Worm (Caenorhabditis elegans) whole organism, midembryonic: ENCODE data around the gene unc-83.

Source experiments
- T22C8.4 ChIP-seq: fragments of 200-800 bp; sonication (Bioruptor generic); IDR thresholded peaks from 2 replicates; pipeline ENCODE4 v1.3.6; 2022; ENCODE audit warnings: missing genetic modification characterization, missing compliant biosample characterization
- cog-1 ChIP-seq: sonication (generic microtip); optimal IDR thresholded peaks from 2 replicates; lab custom pipeline; 2016; ENCODE audit warnings: missing genetic modification characterization, missing compliant biosample characterization
- flt-1 ChIP-seq: fragments of 200-800 bp; sonication (Bioruptor generic); IDR thresholded peaks from 2 replicates; pipeline ENCODE4 v1.3.6; 2022; ENCODE audit warnings: missing genetic modification characterization, missing compliant biosample characterization
- klf-2 ChIP-seq: fragments of 200-800 bp; sonication (Bioruptor generic); conservative IDR thresholded peaks from 2 replicates; pipeline ENCODE4 v1.3.6; 2022; ENCODE audit warnings: missing genetic modification reagents, missing genetic modification characterization, missing compliant biosample characterization
- med-1 ChIP-seq: sonication (generic microtip); optimal IDR thresholded peaks from 2 replicates; lab custom pipeline; 2017; ENCODE audit warnings: missing genetic modification characterization, mild to moderate bottlenecking, missing compliant biosample characterization, antibody characterized with exemption, missing genetic modification reagents; ENCODE audit not compliant: insufficient read depth
- ref-1 ChIP-seq: fragments of 200-800 bp; sonication (Bioruptor generic); conservative IDR thresholded peaks from 2 replicates; pipeline ENCODE4 v1.3.6; 2022; ENCODE audit warnings: missing genetic modification reagents, missing genetic modification characterization, missing compliant biosample characterization
- tab-1 ChIP-seq: fragments of 200-800 bp; sonication (Bioruptor generic); IDR thresholded peaks from 2 replicates; pipeline ENCODE4 v1.3.6; 2022; ENCODE audit warnings: missing genetic modification characterization, missing compliant biosample characterization
- ztf-23 ChIP-seq: fragments of 200-800 bp; sonication (Bioruptor generic); IDR thresholded peaks from 2 replicates; pipeline ENCODE4 v1.3.6; 2022; ENCODE audit warnings: missing genetic modification reagents, missing genetic modification characterization, missing compliant biosample characterization
- ztf-29 ChIP-seq: fragments of 200-800 bp; sonication (Bioruptor generic); IDR thresholded peaks from 2 replicates; pipeline ENCODE4 v1.3.6; 2022; ENCODE audit warnings: missing genetic modification reagents, missing genetic modification characterization, missing compliant biosample characterization

unc-83 gene

DNA sequence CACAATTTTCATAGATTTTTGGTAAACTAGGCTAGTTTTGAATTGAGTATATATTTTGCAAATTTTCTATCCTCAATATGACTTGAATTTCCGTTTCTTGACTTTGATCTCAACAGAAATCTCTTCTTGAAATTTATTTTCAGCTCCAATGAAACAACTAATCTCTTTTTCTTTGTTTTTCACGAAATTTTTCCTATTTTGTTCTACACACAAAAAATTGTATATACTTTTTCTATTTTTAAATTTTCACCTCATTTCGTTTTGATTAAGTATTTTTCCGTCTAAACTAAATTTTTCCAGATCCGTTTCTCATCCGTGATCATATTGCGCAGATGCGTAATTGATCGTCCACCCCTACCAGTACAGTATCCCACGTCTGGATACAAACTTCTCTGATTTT is at the start of gene unc-83:
Gene unc-83 (plus strand): TSS at position 301 of the 400 bp plus-strand sequence.
- TF ChIP-seq T22C8.4 (GFP tag; lab: Robert Waterston, UW) (no peak), flt-1 (GFP tag; lab: Robert Waterston, UW) (no peak), ref-1 (GFP tag; lab: Robert Waterston, UW) (no peak), klf-2 (GFP tag; lab: Robert Waterston, UW) (no peak), cog-1 (tag; lab: Kevin White, UChicago) (no peak), med-1 (no peak), tab-1 (GFP tag; lab: Robert Waterston, UW) (no peak), ztf-29 (no peak)

DNA sequence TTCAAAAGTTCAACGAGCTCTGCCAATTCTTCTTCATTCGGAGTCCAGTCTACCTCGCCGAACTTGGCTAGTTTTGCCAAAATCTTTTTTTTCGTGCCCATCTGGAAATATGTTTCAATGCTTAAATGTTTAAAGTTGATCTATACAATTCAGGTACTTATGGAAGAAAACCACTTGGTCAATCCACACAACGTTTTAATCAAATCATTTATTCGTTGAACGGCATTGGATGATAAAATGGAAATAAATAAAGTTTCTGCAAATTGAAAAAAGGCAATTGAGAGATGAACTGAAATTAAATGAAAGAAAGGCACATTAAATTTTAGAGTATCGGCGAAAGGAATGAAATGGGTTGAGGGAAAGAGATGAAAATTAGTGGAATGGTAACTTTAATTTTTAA is 40.8 kb upstream of the unc-83 start, which contains the start of gene urb-1:
Gene urb-1 (minus strand): TSS at position 101 of the 400 bp plus-strand sequence.
- TF ChIP-seq tab-1 (GFP tag; lab: Robert Waterston, UW), result no peak
- TF ChIP-seq ztf-29, result no peak
- TF ChIP-seq cog-1 (tag; lab: Kevin White, UChicago), result no peak

DNA sequence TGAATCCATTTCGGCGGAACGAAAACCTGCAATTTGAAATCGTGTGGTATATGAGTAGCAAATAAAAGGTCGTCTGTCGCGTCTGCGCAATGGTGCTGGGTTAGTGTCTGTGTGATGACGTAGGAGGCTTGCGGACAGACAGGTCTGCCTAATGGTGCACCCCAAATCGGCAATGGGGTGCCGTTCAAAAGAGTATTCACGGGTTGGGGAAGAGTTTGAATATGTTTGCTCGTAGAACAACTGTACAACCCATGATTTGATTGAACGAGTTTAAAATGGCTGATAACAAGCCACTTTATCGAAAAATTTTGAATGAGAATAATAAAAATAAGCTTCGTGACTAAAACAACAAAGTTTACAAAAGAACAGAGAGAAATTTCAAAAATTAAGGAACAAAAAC is 38.9 kb upstream of the unc-83 start, which contains the start of gene T05H4.11:
Gene T05H4.11 (minus strand): TSS at position 335 of the 400 bp plus-strand sequence.
- TF ChIP-seq ztf-23 (GFP tag; lab: Robert Waterston, UW) (no peak), cog-1 (tag; lab: Kevin White, UChicago) (no peak), flt-1 (GFP tag; lab: Robert Waterston, UW) (0 out of 2 replicates have a peak, but pooled peaks have one; percentile 31)

DNA sequence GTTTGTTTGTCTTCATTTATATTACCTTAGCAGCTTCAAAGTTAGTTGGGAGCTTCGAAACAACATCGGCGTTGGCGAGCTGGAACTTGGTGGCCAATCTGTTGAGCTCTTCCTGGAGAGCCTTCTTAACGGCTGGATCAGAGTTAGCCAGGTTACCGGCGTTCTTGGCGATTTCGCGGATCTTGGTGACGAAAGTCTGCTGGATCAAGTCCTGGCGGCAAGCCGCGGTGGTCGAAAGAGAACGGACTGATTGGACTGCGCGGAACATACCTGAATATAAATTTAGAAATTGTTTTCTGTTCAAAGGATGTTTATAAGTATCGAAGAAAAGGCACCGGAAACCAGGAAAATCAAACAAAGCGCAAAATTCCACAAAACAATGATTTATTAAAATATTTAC is 38.0 kb upstream of the unc-83 start, which contains the start of gene atp-4:
Gene atp-4 (minus strand): TSS at position 270 of the 400 bp plus-strand sequence.
- no peak for TF ChIP-seq ztf-23 (GFP tag; lab: Robert Waterston, UW)
- TF ChIP-seq ztf-29, result no peak
- no peak for TF ChIP-seq cog-1 (tag; lab: Kevin White, UChicago)
- TF ChIP-seq med-1, result no peak
- TF ChIP-seq T22C8.4 (GFP tag; lab: Robert Waterston, UW), result no peak
- no peak for TF ChIP-seq flt-1 (GFP tag; lab: Robert Waterston, UW)
- TF ChIP-seq klf-2 (GFP tag; lab: Robert Waterston, UW), result no peak
- TF ChIP-seq tab-1 (GFP tag; lab: Robert Waterston, UW), result no peak
- no peak for TF ChIP-seq ref-1 (GFP tag; lab: Robert Waterston, UW)

DNA sequence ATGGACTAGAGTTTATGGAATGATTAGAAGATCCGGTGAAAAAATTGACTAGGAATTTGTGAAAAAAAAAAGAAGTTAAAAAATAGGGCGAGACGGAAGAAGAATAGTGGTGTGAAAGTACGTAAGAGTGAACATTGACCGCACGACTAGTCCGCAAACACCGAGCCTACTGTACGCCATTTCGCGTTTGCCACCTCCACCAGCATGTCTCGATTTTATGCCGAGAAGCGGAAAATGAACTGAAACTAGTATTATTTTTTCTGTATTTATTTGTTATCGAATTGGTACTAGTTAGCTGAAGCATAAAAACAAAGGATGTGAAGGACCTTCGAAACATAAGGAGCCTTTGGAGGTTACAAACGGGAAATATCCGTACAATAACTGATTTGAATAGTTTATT is 37.4 kb upstream of the unc-83 start:
- TF ChIP-seq flt-1 (GFP tag; lab: Robert Waterston, UW) (no peak), ref-1 (GFP tag; lab: Robert Waterston, UW) (no peak), med-1 (no peak), cog-1 (tag; lab: Kevin White, UChicago) (no peak), ztf-29 (no peak), T22C8.4 (GFP tag; lab: Robert Waterston, UW) (no peak), tab-1 (GFP tag; lab: Robert Waterston, UW) (no peak), klf-2 (GFP tag; lab: Robert Waterston, UW) (no peak)

DNA sequence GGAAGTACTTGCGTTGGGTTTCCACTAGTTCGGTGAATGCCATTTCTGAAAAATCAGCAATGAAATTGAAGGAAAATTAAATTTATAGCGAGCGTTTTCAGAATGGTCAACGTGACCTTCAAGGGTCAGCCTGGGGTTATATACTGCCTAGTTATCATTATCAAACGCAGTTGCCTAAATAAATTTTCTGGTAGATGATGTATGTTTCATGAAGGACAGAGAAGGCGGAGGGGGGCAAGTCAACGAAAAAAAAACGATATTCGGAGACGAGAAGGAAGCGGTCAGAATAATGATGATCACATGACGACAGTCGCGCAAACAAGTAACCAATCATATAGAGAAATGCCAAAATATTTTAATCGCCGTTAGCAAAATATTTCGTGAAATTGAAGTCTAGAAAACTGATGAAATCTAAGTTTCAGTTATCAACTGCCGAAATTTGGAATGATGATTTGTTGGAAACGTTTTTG is 35.0 kb upstream of the unc-83 start, which contains the start of gene alh-4:
Gene alh-4 (minus strand): TSS at position 51 of the 470 bp plus-strand sequence.
- no peak for TF ChIP-seq tab-1 (GFP tag; lab: Robert Waterston, UW)
- no peak for TF ChIP-seq flt-1 (GFP tag; lab: Robert Waterston, UW)
- TF ChIP-seq klf-2 (GFP tag; lab: Robert Waterston, UW), result no peak
- no peak for TF ChIP-seq ref-1 (GFP tag; lab: Robert Waterston, UW)
- TF ChIP-seq med-1, result no peak
- no peak for TF ChIP-seq T22C8.4 (GFP tag; lab: Robert Waterston, UW)
- TF ChIP-seq ztf-29, result no peak
- no peak for TF ChIP-seq ztf-23 (GFP tag; lab: Robert Waterston, UW)
- TF ChIP-seq cog-1 (tag; lab: Kevin White, UChicago), result no peak

DNA sequence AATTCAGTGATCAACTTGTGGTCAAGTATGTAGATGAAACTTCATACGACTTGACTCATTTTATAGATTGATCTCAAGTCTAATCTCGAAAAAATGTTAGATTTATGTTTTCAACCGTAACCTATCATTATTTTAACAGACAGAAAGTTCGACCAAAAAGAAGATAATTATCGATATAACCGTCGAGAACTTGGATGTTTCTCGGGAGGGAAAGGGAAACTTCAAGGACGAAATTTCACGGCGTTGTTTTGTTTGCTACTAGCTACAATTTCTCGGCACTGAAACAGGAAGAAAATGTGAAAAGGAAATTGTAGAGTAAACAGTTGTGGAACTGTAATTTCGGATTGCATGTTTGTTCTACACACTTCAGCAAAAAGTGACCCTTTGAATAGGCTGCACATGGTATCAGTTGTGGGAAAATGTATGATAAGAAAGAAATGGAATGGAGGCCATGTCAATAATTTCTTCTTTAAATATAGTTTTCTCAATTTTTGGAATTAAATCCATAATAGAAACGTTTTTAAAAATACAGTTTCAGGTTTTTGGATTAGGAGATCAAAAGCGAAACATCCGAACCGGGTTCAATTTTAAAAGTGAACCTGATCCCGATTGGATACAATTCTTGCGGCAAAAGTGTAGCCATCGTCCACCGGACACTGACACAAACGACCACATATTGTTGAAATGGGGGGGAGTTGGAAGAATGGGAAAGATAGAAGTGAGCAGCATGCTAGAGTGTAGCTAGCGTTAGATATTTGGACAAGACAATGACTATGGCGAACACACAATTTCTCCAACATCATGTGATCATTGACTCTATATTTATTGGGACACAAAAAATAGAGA is 34.1 kb upstream of the unc-83 start:
- no peak for TF ChIP-seq med-1
- no peak for TF ChIP-seq T22C8.4 (GFP tag; lab: Robert Waterston, UW)
- TF ChIP-seq ref-1 (GFP tag; lab: Robert Waterston, UW), result no peak

DNA sequence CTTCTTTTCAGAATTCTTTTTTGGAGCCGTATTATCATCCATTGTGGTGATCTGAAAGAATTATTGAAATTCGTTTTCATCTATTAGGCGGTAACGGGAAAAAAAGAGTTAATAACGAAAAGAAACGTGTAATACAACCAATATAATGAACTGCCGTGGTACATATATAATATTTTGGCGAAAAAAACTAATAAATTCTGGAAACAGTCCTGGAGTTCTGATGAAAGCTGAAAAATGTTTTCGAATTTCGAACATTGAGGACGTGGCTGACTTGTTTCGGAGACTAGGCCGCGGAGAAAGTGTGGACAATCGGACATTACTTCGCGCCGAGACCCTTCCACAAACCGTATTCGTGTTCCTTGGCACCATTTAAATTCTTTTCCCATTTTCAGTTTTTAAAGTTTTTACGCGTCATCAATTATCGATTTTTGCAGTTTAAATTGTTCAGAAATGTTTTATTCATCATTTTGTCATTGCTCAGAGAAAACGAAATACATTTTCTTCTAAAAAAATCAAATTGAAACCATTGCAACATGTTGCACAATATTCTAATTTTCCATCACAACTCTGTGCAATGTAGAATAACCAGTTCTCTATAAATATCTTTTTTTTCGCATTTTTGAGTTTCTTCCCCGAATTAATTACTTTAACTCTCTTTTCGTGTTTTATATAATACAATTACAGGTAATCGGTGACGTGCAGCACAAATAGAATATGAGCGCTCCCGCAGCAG is 31.3 kb upstream of the unc-83 start, which contains the start of the genes gad-1 and erfa-1:
Gene gad-1 (minus strand): TSS at position 51 of the 733 bp plus-strand sequence.
Gene erfa-1 (plus strand): TSS at position 683 of the 733 bp plus-strand sequence.
- TF ChIP-seq ztf-29 (no peak), ref-1 (GFP tag; lab: Robert Waterston, UW) (no peak), T22C8.4 (GFP tag; lab: Robert Waterston, UW) (peak; percentile 6; the same call in 1 of the 2 replicates), tab-1 (GFP tag; lab: Robert Waterston, UW) (no peak), flt-1 (GFP tag; lab: Robert Waterston, UW) (no peak), ztf-23 (GFP tag; lab: Robert Waterston, UW) (no peak), med-1 (no peak)

DNA sequence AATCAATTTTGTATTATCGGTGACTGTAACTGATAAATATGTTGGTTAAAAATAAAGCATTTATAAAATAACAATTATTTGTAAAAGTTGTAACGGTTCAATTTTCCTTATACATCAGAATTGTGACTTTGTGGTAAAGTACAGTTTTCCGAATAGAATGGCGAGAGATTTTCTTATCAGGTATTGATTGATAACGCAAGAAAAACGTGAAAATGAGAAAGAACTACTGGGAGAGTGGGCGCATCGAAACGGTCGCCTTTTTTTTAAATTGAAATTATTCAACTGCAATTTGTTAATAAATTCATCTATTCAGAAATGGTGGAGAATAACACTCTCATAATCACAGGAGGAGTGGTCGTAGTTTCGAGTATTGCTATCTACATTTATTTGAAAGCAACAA is 28.5 kb upstream of the unc-83 start, which contains the start of gene hpo-19:
Gene hpo-19 (plus strand): TSS at position 314 of the 400 bp plus-strand sequence.
- no peak for TF ChIP-seq flt-1 (GFP tag; lab: Robert Waterston, UW)
- no peak for TF ChIP-seq ztf-29
- TF ChIP-seq T22C8.4 (GFP tag; lab: Robert Waterston, UW), result no peak
- TF ChIP-seq cog-1 (tag; lab: Kevin White, UChicago), result no peak
- TF ChIP-seq klf-2 (GFP tag; lab: Robert Waterston, UW), result no peak
- TF ChIP-seq ref-1 (GFP tag; lab: Robert Waterston, UW), result no peak
- TF ChIP-seq ztf-23 (GFP tag; lab: Robert Waterston, UW), result no peak
- TF ChIP-seq med-1, result no peak
- no peak for TF ChIP-seq tab-1 (GFP tag; lab: Robert Waterston, UW)
